Fruit fly (Drosophila melanogaster): Measurements from ENCODE around the gene CG17292.

Gene CG17292

dm6 chr2L:8376717-8377116, 6.5 kb downstream of the CG17292 start, which contains the start of the genes CG13390 and CG17294 (continued):
- TF ChIP-seq Abd-B (GFP tag; optimal IDR thresholded peaks at IDR 0.05) = peak; percentile 100
- TF ChIP-seq CG15073 (GFP tag; optimal IDR thresholded peaks at IDR 0.05) = peak; percentile 90
- TF ChIP-seq HLH4C (GFP tag; IDR thresholded peaks at IDR 0.05; ENCODE audit: partially characterized antibody) = peak; percentile 76
- TF ChIP-seq nerfin-1 (tag; optimal IDR thresholded peaks at IDR 0.05) = peak; percentile 99
- TF ChIP-seq CG1603 (tag; optimal IDR thresholded peaks at IDR 0.05) = peak; percentile 96
- peak; percentile 100 for TF ChIP-seq oc (tag; optimal IDR thresholded peaks at IDR 0.05)
- TF ChIP-seq YL-1 (GFP tag; optimal IDR thresholded peaks at IDR 0.05) = peak; percentile 99
- peak; percentile 100 for TF ChIP-seq CG13424 (tag; optimal IDR thresholded peaks at IDR 0.05)
- TF ChIP-seq ase (GFP tag; IDR thresholded peaks at IDR 0.05) = peak; percentile 99
- peak; percentile 100 for TF ChIP-seq CG18599 (GFP tag; optimal IDR thresholded peaks at IDR 0.05)
- peak; percentile 71; the same call in 1 of the 2 replicates for TF ChIP-seq inv (GFP tag; IDR thresholded peaks at IDR 0.05; ENCODE audit: partially characterized antibody)
- TF ChIP-seq sisA (GFP tag; IDR thresholded peaks at IDR 0.05) = peak; percentile 100
- peak; percentile 99 for TF ChIP-seq CG8388 (GFP tag; optimal IDR thresholded peaks at IDR 0.05)
- peak; percentile 78 for TF ChIP-seq CG11398 (GFP tag; optimal IDR thresholded peaks at IDR 0.05)
- TF ChIP-seq Lpt (GFP tag; optimal IDR thresholded peaks at IDR 0.05) = no peak
- TF ChIP-seq CrebB (tag; optimal IDR thresholded peaks at IDR 0.05) = peak; percentile 99
- peak; percentile 82 for TF ChIP-seq Antp (GFP tag; optimal IDR thresholded peaks at IDR 0.05)
- TF ChIP-seq hth (optimal IDR thresholded peaks at IDR 0.05) = no peak
- peak; percentile 100 for TF ChIP-seq CG14441 (GFP tag; IDR thresholded peaks at IDR 0.05)
- peak; percentile 99 for TF ChIP-seq H2.0 (GFP tag; IDR thresholded peaks at IDR 0.05)
- no peak for TF ChIP-seq Sin3A (optimal IDR thresholded peaks at IDR 0.05)
- peak; percentile 100 for TF ChIP-seq Ada2b (GFP tag; IDR thresholded peaks at IDR 0.05)
- TF ChIP-seq vfl (GFP tag; optimal IDR thresholded peaks at IDR 0.05) = peak; percentile 96
- TF ChIP-seq shn (GFP tag; optimal IDR thresholded peaks at IDR 0.05) = peak; percentile 77
- TF ChIP-seq CG6175 (GFP tag; IDR thresholded peaks at IDR 0.05) = peak; percentile 99
- peak; percentile 95 for TF ChIP-seq Jarid2 (GFP tag; optimal IDR thresholded peaks at IDR 0.05)
- TF ChIP-seq CG17328 (GFP tag; IDR thresholded peaks at IDR 0.05) = peak; percentile 100
- TF ChIP-seq pros (GFP tag; optimal IDR thresholded peaks at IDR 0.05) = peak; percentile 89
- peak; percentile 99 for TF ChIP-seq onecut (GFP tag; IDR thresholded peaks at IDR 0.05)
- TF ChIP-seq Ravus (GFP tag; IDR thresholded peaks at IDR 0.05) = peak; percentile 99
- peak; percentile 99 for TF ChIP-seq slou (GFP tag; optimal IDR thresholded peaks at IDR 0.05)
- TF ChIP-seq Eip74EF (GFP tag; optimal IDR thresholded peaks at IDR 0.05) = peak in 1 of 2 experiments; percentile 100
- peak; percentile 85 for TF ChIP-seq Hmx (GFP tag; optimal IDR thresholded peaks at IDR 0.05)
- TF ChIP-seq CG11560 (tag; IDR thresholded peaks at IDR 0.05) = peak; percentile 95
- peak; percentile 93 for TF ChIP-seq CG33213 (GFP tag; optimal IDR thresholded peaks at IDR 0.05)
- no peak for TF ChIP-seq Dfd (GFP tag; optimal IDR thresholded peaks at IDR 0.05)
- TF ChIP-seq mirr (GFP tag; optimal IDR thresholded peaks at IDR 0.05) = peak; percentile 99
- peak; percentile 99 for TF ChIP-seq B-H1 (GFP tag; IDR thresholded peaks at IDR 0.05)
- peak; percentile 100 for TF ChIP-seq CG12659 (GFP tag; optimal IDR thresholded peaks at IDR 0.05)
- TF ChIP-seq CG12155 (GFP tag; optimal IDR thresholded peaks at IDR 0.05) = peak; percentile 99
- peak; percentile 83 for TF ChIP-seq sna (GFP tag; IDR thresholded peaks at IDR 0.05; ENCODE audit: partially characterized antibody)
- TF ChIP-seq CG4854 (GFP tag; optimal IDR thresholded peaks at IDR 0.05) = peak; percentile 97
- TF ChIP-seq Sox102F (GFP tag; optimal IDR thresholded peaks at IDR 0.05) = peak; percentile 100
- peak; percentile 98 for TF ChIP-seq CG2875 (GFP tag; optimal IDR thresholded peaks at IDR 0.05)
- peak; percentile 99 for TF ChIP-seq lbe (GFP tag; optimal IDR thresholded peaks at IDR 0.05)
- peak; percentile 93 for TF ChIP-seq CG17802 (tag; optimal IDR thresholded peaks at IDR 0.05)
- TF ChIP-seq Kr (GFP tag; optimal IDR thresholded peaks at IDR 0.05) = peak; percentile 74
- TF ChIP-seq pita (GFP tag; optimal IDR thresholded peaks at IDR 0.05) = no peak
- peak; percentile 100 for TF ChIP-seq Ptx1 (GFP tag; IDR thresholded peaks at IDR 0.05)
- peak; percentile 97 for TF ChIP-seq D19B (GFP tag; optimal IDR thresholded peaks at IDR 0.05)
- peak; percentile 98 for TF ChIP-seq exex (tag; optimal IDR thresholded peaks at IDR 0.05)
